Fruit fly (Drosophila melanogaster): ENCODE measurements around the gene Vha16-2.

The Vha16-2 gene

dm6 chr3L:11466985-11467384 lies 7.8 kb upstream of the Vha16-2 start:
- TF ChIP-seq EcR (GFP tag; optimal IDR thresholded peaks at IDR 0.05): no peak
- no peak for TF ChIP-seq Dll (optimal IDR thresholded peaks at IDR 0.05)
- TF ChIP-seq psq (optimal IDR thresholded peaks at IDR 0.05): no peak
- TF ChIP-seq usp (GFP tag; optimal IDR thresholded peaks at IDR 0.05): no peak
- no peak for TF ChIP-seq pan (optimal IDR thresholded peaks at IDR 0.05)
- TF ChIP-seq CG8478 (optimal IDR thresholded peaks at IDR 0.05): no peak

dm6 chr3L:11472388-11472787 lies 2.4 kb upstream of the Vha16-2 start:
- TF ChIP-seq EcR (GFP tag; optimal IDR thresholded peaks at IDR 0.05) (no peak), Dll (optimal IDR thresholded peaks at IDR 0.05) (no peak), usp (GFP tag; optimal IDR thresholded peaks at IDR 0.05) (no peak), psq (optimal IDR thresholded peaks at IDR 0.05) (no peak), CG8478 (optimal IDR thresholded peaks at IDR 0.05) (no peak), pan (optimal IDR thresholded peaks at IDR 0.05) (no peak)

dm6 chr3L:11472991-11473390 lies 1.8 kb upstream of the Vha16-2 start, which contains the start of gene Vha16-3:
Gene Vha16-3, plus strand, starts transcription at chr3L:11473291.
- TF ChIP-seq CG8478 (optimal IDR thresholded peaks at IDR 0.05) (no peak), pan (optimal IDR thresholded peaks at IDR 0.05) (no peak), EcR (GFP tag; optimal IDR thresholded peaks at IDR 0.05) (no peak), Dll (optimal IDR thresholded peaks at IDR 0.05) (no peak), psq (optimal IDR thresholded peaks at IDR 0.05) (no peak), usp (GFP tag; optimal IDR thresholded peaks at IDR 0.05) (no peak)

- TF ChIP-seq pan (optimal IDR thresholded peaks at IDR 0.05): no peak
- no peak for TF ChIP-seq Dll (optimal IDR thresholded peaks at IDR 0.05)
- TF ChIP-seq CG8478 (optimal IDR thresholded peaks at IDR 0.05): no peak
- no peak for TF ChIP-seq usp (GFP tag; optimal IDR thresholded peaks at IDR 0.05)
- no peak for TF ChIP-seq EcR (GFP tag; optimal IDR thresholded peaks at IDR 0.05)
- no peak for TF ChIP-seq psq (optimal IDR thresholded peaks at IDR 0.05)
Measured at dm6 chr3L:11480304-11480703, 5.5 kb downstream of the Vha16-2 start.

- TF ChIP-seq usp (GFP tag; optimal IDR thresholded peaks at IDR 0.05): no peak
- no peak for TF ChIP-seq EcR (GFP tag; optimal IDR thresholded peaks at IDR 0.05)
- TF ChIP-seq psq (optimal IDR thresholded peaks at IDR 0.05): no peak
Measured at dm6 chr3L:11483135-11483534, 8.4 kb downstream of the Vha16-2 start.

dm6 chr3L:11484483-11484882 lies 9.7 kb downstream of the Vha16-2 start:
- no peak for TF ChIP-seq EcR (GFP tag; optimal IDR thresholded peaks at IDR 0.05)
- no peak for TF ChIP-seq psq (optimal IDR thresholded peaks at IDR 0.05)
- TF ChIP-seq CG8478 (optimal IDR thresholded peaks at IDR 0.05): no peak
- TF ChIP-seq Dll (optimal IDR thresholded peaks at IDR 0.05): no peak
- no peak for TF ChIP-seq pan (optimal IDR thresholded peaks at IDR 0.05)
- TF ChIP-seq usp (GFP tag; optimal IDR thresholded peaks at IDR 0.05): no peak

- TF ChIP-seq Dll (optimal IDR thresholded peaks at IDR 0.05) (no peak), usp (GFP tag; optimal IDR thresholded peaks at IDR 0.05) (no peak), EcR (GFP tag; optimal IDR thresholded peaks at IDR 0.05) (no peak), CG8478 (optimal IDR thresholded peaks at IDR 0.05) (no peak), psq (optimal IDR thresholded peaks at IDR 0.05) (no peak), pan (optimal IDR thresholded peaks at IDR 0.05) (no peak)
Measured at dm6 chr3L:11485956-11486609, 11.3 kb downstream of the Vha16-2 start.

dm6 chr3L:11487327-11487973 lies 12.7 kb downstream of the Vha16-2 start, which contains the start of gene chrb:
Gene chrb, plus strand, starts transcription at chr3L:11487550.
- no peak for TF ChIP-seq CG8478 (optimal IDR thresholded peaks at IDR 0.05)
- no peak for TF ChIP-seq pan (optimal IDR thresholded peaks at IDR 0.05)
- TF ChIP-seq psq (optimal IDR thresholded peaks at IDR 0.05): no peak
- peak; percentile 82 for TF ChIP-seq Dll (optimal IDR thresholded peaks at IDR 0.05)
- no peak for TF ChIP-seq EcR (GFP tag; optimal IDR thresholded peaks at IDR 0.05)
- no peak for TF ChIP-seq usp (GFP tag; optimal IDR thresholded peaks at IDR 0.05)

- no peak for TF ChIP-seq Dll (optimal IDR thresholded peaks at IDR 0.05)
- no peak for TF ChIP-seq EcR (GFP tag; optimal IDR thresholded peaks at IDR 0.05)
- no peak for TF ChIP-seq pan (optimal IDR thresholded peaks at IDR 0.05)
Measured at dm6 chr3L:11488264-11488663, 13.5 kb downstream of the Vha16-2 start.

- no peak for TF ChIP-seq CG8478 (optimal IDR thresholded peaks at IDR 0.05)
Measured at dm6 chr3L:11489489-11489888, 14.7 kb downstream of the Vha16-2 start.

- TF ChIP-seq pan (optimal IDR thresholded peaks at IDR 0.05) (no peak), usp (GFP tag; optimal IDR thresholded peaks at IDR 0.05) (no peak), Dll (optimal IDR thresholded peaks at IDR 0.05) (no peak), CG8478 (optimal IDR thresholded peaks at IDR 0.05) (no peak), EcR (GFP tag; optimal IDR thresholded peaks at IDR 0.05) (no peak), psq (optimal IDR thresholded peaks at IDR 0.05) (no peak)
Measured at dm6 chr3L:11490539-11490938, 15.8 kb downstream of the Vha16-2 start.

dm6 chr3L:11491222-11491873 lies 16.6 kb downstream of the Vha16-2 start:
- TF ChIP-seq pan (optimal IDR thresholded peaks at IDR 0.05) (no peak), Dll (optimal IDR thresholded peaks at IDR 0.05) (no peak), usp (GFP tag; optimal IDR thresholded peaks at IDR 0.05) (no peak), psq (optimal IDR thresholded peaks at IDR 0.05) (no peak), CG8478 (optimal IDR thresholded peaks at IDR 0.05) (no peak), EcR (GFP tag; optimal IDR thresholded peaks at IDR 0.05) (no peak)
